Fruit fly (Drosophila melanogaster) whole organism, embryonic: Measurements from ENCODE around the gene Bmcp.

Experiments
- CG10147 ChIP-seq: fragments of 200-800 bp; sonication (Bioruptor generic); optimal IDR thresholded peaks from 2 replicates; lab custom pipeline; 2019; ENCODE audit warnings: missing biosample characterization, mild to moderate bottlenecking, missing genetic modification characterization, moderate library complexity
- CG12391 ChIP-seq: fragments of 200-800 bp; sonication (Bioruptor generic); optimal IDR thresholded peaks from 3 replicates; lab custom pipeline; 2018; ENCODE audit warnings: missing biosample characterization, mild to moderate bottlenecking, missing genetic modification characterization, moderate library complexity
- CG14667 ChIP-seq: fragments of 200-800 bp; sonication (Bioruptor generic); IDR thresholded peaks from 2 replicates; pipeline ENCODE4 v1.3.6; 2022; ENCODE audit warnings: missing biosample characterization, missing genetic modification characterization
- CG1529 ChIP-seq: fragments of 200-800 bp; sonication (Bioruptor generic); optimal IDR thresholded peaks from 3 replicates; lab custom pipeline; 2018; ENCODE audit warnings: missing biosample characterization, missing genetic modification characterization
- CG3726 ChIP-seq: fragments of 200-800 bp; sonication (Bioruptor generic); IDR thresholded peaks from 3 replicates; pipeline ENCODE4, ENCODE4 v1.3.6; 2022; ENCODE audit warnings: missing biosample characterization, missing genetic modification characterization
- CG8478 ChIP-seq: fragments of >200 bp; optimal IDR thresholded peaks from 2 replicates; lab custom pipeline; 2018
- H15 ChIP-seq: fragments of 200-800 bp; sonication (Bioruptor generic); IDR thresholded peaks from 3 replicates; pipeline ENCODE4 v1.3.6; 2022; ENCODE audit warnings: missing biosample characterization, missing genetic modification characterization
- H2.0 ChIP-seq: fragments of 200-800 bp; sonication (Bioruptor generic); IDR thresholded peaks from 2 replicates; pipeline ENCODE4 v1.3.6; 2022; ENCODE audit warnings: missing biosample characterization, missing genetic modification characterization
- Tbp ChIP-seq: fragments of >200 bp; optimal IDR thresholded peaks from 2 replicates; lab custom pipeline; 2018; ENCODE audit warnings: missing biosample characterization, missing genetic modification characterization
- chn ChIP-seq: fragments of 200-800 bp; sonication (Bioruptor generic); optimal IDR thresholded peaks from 2 replicates; lab custom pipeline; 2016; ENCODE audit warnings: missing biosample characterization, missing genetic modification characterization
- gfzf ChIP-seq: fragments of 200-800 bp; sonication (Bioruptor generic); optimal IDR thresholded peaks from 2 replicates; lab custom pipeline; 2016; ENCODE audit warnings: missing biosample characterization, mild to moderate bottlenecking, missing genetic modification characterization, moderate library complexity
- lola ChIP-seq, 3 experiments: fragments of >200 bp in 2 of 3; fragments of 200-800 bp in 1 of 3; sonication (Bioruptor generic) in 1 of 3; optimal IDR thresholded peaks; 2 replicates each; lab custom pipeline; 2017 to 2019; ENCODE audit warnings: missing biosample characterization in 3 of 3, missing genetic modification characterization in 3 of 3, mild to moderate bottlenecking in 1 of 3, moderate library complexity in 1 of 3
- sc ChIP-seq, 3 experiments: fragments of >200 bp in 2 of 3; fragments of 200-800 bp in 1 of 3; sonication (Bioruptor generic) in 1 of 3; optimal IDR thresholded peaks; 2 replicates in 2 of 3; 3 replicates in 1 of 3; lab custom pipeline; 2017; ENCODE audit warnings: mild to moderate bottlenecking in 1 of 3, missing biosample characterization in 1 of 3, missing genetic modification characterization in 1 of 3, missing genetic modification reagents in 1 of 3
- trh ChIP-seq: fragments of 200-800 bp; sonication (Bioruptor generic); optimal IDR thresholded peaks from 2 replicates; lab custom pipeline; 2016; ENCODE audit warnings: missing biosample characterization, missing genetic modification characterization

- TF ChIP-seq CG1529 (GFP tag; lab: Kevin White, UChicago) (no peak), CG10147 (GFP tag; lab: Kevin White, UChicago) (peak; percentile 2), CG14667 (GFP tag; lab: Robert Waterston, UW) (no peak), CG3726 (GFP tag; lab: Robert Waterston, UW) (no peak), H15 (GFP tag; lab: Robert Waterston, UW) (no peak), chn (GFP tag; lab: Kevin White, UChicago) (peak; percentile 12), lola (GFP tag; optimal IDR thresholded peaks at IDR 0.05; lab: Kevin White, UChicago) (peak in 1 of 3 experiments; percentile 2), CG12391 (tag; lab: Kevin White, UChicago) (peak; percentile 21), sc (optimal IDR thresholded peaks at IDR 0.05; lab: Kevin White, UChicago) (no peak), sc (GFP tag; optimal IDR thresholded peaks at IDR 0.05; lab: Kevin White, UChicago) (no peak), CG8478 (lab: Kevin White, UChicago) (no peak), H2.0 (GFP tag; lab: Robert Waterston, UW) (0 out of 2 replicates have a peak, but pooled peaks have one; percentile 3), trh (GFP tag; lab: Kevin White, UChicago) (no peak), gfzf (GFP tag; lab: Kevin White, UChicago) (peak; percentile 99), Tbp (GFP tag; lab: Kevin White, UChicago) (no peak)
These were observed 38.9 kb upstream of the Bmcp start, which contains the start of gene TfIIEalpha for dm6 chr3L:11681794-11682193.
